Worm (Caenorhabditis elegans) whole organism, L4/young adult: ENCODE data around the gene F29A7.3.

Experiments used
- W03F9.2 ChIP-seq: fragments of 150-350 bp; optimal IDR thresholded peaks from 2 replicates; lab custom pipeline; 2014; ENCODE audit warnings: missing biosample characterization, missing genetic modification characterization
- him-1 ChIP-seq: sonication (generic microtip); optimal IDR thresholded peaks from 2 replicates; lab custom pipeline; 2016; ENCODE audit warnings: missing genotype, missing genetic modification reagents, missing genetic modification characterization, missing compliant biosample characterization

DNA sequence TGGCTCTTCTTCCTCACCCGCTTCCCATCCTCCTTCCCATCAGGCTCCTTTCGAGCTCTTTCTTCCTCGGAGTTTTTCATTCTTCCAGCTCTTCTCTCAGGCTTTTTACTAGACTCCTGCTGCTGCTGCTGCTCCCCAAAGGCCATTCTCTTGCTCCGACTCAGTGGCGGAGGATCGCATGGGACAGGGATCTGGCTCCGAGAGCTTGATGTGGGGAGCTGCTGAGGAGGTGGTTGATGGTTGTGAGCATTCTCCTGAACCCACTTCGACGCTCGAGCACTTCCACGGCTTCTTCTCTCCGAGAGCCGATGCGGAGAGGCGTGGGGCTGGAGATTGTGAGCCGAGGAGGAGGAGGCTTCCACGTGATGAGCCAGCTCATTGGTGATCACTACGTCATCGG is 32.7 kb downstream of the F29A7.3 start:
- TF ChIP-seq him-1 (tag; lab: Kevin White, UChicago), result no peak
- no peak for TF ChIP-seq W03F9.2 (tag; lab: Kevin White, UChicago)
